Fruit fly (Drosophila melanogaster) whole organism, wandering third instar larva: ENCODE results near the gene Pdhb.

Experiments used
- Abd-B ChIP-seq: fragments of >200 bp; optimal IDR thresholded peaks from 2 replicates; lab custom pipeline; 2017; ENCODE audit warnings: missing biosample characterization, missing genetic modification characterization
- CG32264 ChIP-seq: fragments of 200-800 bp; sonication (Bioruptor generic); optimal IDR thresholded peaks from 2 replicates; lab custom pipeline; 2016; ENCODE audit warnings: missing biosample characterization, missing genetic modification characterization
- CG9705 ChIP-seq: fragments of 200-800 bp; sonication (Bioruptor generic); optimal IDR thresholded peaks from 2 replicates; lab custom pipeline; 2018; ENCODE audit warnings: missing biosample characterization, mild to moderate bottlenecking, missing genetic modification characterization
- CrebA ChIP-seq: fragments of 200-800 bp; sonication (Bioruptor generic); optimal IDR thresholded peaks from 2 replicates; lab custom pipeline; 2016; ENCODE audit warnings: missing biosample characterization, mild to moderate bottlenecking, missing genetic modification characterization, borderline replicate concordance
- Dfd ChIP-seq: fragments of >200 bp; optimal IDR thresholded peaks from 2 replicates; lab custom pipeline; 2017; ENCODE audit warnings: missing biosample characterization, missing genetic modification characterization
- Dif ChIP-seq: fragments of 200-275, 200-300 bp; sonication (Bioruptor generic); optimal IDR thresholded peaks from 2 replicates; lab custom pipeline; 2018; ENCODE audit warnings: missing biosample characterization, missing genetic modification characterization; ENCODE audit not compliant: partially characterized antibody
- GATAd ChIP-seq: sonication (Bioruptor generic); optimal IDR thresholded peaks from 2 replicates; lab custom pipeline; 2016; ENCODE audit warnings: missing biosample characterization, missing genetic modification characterization
- HLH106 ChIP-seq: fragments of 200-800 bp; optimal IDR thresholded peaks from 3 replicates; lab custom pipeline; 2019; ENCODE audit warnings: missing biosample characterization, mild to moderate bottlenecking, missing genetic modification characterization, moderate library complexity
- Hnf4 ChIP-seq: fragments of 200-800 bp; sonication (Bioruptor generic); optimal IDR thresholded peaks from 2 replicates; lab custom pipeline; 2016; ENCODE audit warnings: missing biosample characterization, mild to moderate bottlenecking, missing genetic modification characterization
- Hr78 ChIP-seq: fragments of >200 bp; optimal IDR thresholded peaks from 2 replicates; lab custom pipeline; 2017; ENCODE audit warnings: missing biosample characterization, missing genetic modification characterization
- Hr83 ChIP-seq: fragments of 200-300 bp; sonication (Bioruptor generic); optimal IDR thresholded peaks from 2 replicates; lab custom pipeline; 2016; ENCODE audit warnings: missing biosample characterization, mild to moderate bottlenecking, missing genetic modification characterization, moderate library complexity; ENCODE audit not compliant: poor library complexity, severe bottlenecking
- Jra ChIP-seq: sonication (Bioruptor generic); optimal IDR thresholded peaks from 2 replicates; lab custom pipeline; 2016; ENCODE audit warnings: missing biosample characterization, missing genetic modification characterization
- Mio ChIP-seq: sonication (Bioruptor generic); optimal IDR thresholded peaks from 2 replicates; lab custom pipeline; 2016; ENCODE audit warnings: missing biosample characterization, missing genetic modification characterization
- Myc ChIP-seq: fragments of >200 bp; optimal IDR thresholded peaks from 2 replicates; lab custom pipeline; 2017
- N ChIP-seq: fragments of >200 bp; optimal IDR thresholded peaks from 2 replicates; lab custom pipeline; 2018; ENCODE audit warnings: missing biosample characterization, missing external identifiers, missing genetic modification characterization
- OdsH ChIP-seq: fragments of 200-800 bp; sonication (Bioruptor generic); optimal IDR thresholded peaks from 2 replicates; lab custom pipeline; 2016; ENCODE audit warnings: missing biosample characterization, mild to moderate bottlenecking, missing genetic modification characterization
- Rel ChIP-seq, 2 experiments: fragments of 200-800 bp; sonication (Bioruptor generic) in 1 of 2; optimal IDR thresholded peaks; 2 replicates in 1 of 2; 3 replicates in 1 of 2; lab custom pipeline; 2016 to 2019; ENCODE audit warnings: mild to moderate bottlenecking in 2 of 2, missing biosample characterization in 2 of 2, missing genetic modification characterization in 2 of 2, moderate library complexity in 1 of 2
- Sp1 ChIP-seq: fragments of 200-800 bp; sonication (Bioruptor generic); optimal IDR thresholded peaks from 3 replicates; lab custom pipeline; 2019; ENCODE audit warnings: missing biosample characterization, mild to moderate bottlenecking, missing genetic modification characterization, moderate library complexity
- Vsx2 ChIP-seq: fragments of 200-300, 225-300 bp; sonication (Bioruptor generic); optimal IDR thresholded peaks from 2 replicates; lab custom pipeline; 2018; ENCODE audit warnings: missing biosample characterization, missing genetic modification characterization; ENCODE audit not compliant: partially characterized antibody
- br ChIP-seq: fragments of 200-800 bp; sonication (Bioruptor generic); optimal IDR thresholded peaks from 2 replicates; lab custom pipeline; 2016; ENCODE audit warnings: missing biosample characterization, missing genetic modification characterization
- brk ChIP-seq: fragments of 200-800 bp; sonication (Bioruptor generic); optimal IDR thresholded peaks from 2 replicates; lab custom pipeline; 2016; ENCODE audit warnings: missing biosample characterization, mild to moderate bottlenecking, missing genetic modification characterization
- dl ChIP-seq, 2 experiments: fragments of 175-275, 200-275 bp in 1 of 2; fragments of 200-275 bp in 1 of 2; sonication (Bioruptor generic); optimal IDR thresholded peaks; lab custom pipeline; 2018; ENCODE audit warnings: mild to moderate bottlenecking in 2 of 2, missing biosample characterization in 2 of 2, missing genetic modification characterization in 2 of 2, moderate library complexity in 2 of 2; ENCODE audit not compliant: partially characterized antibody in 2 of 2, insufficient read depth in 1 of 2
- dmrt93B ChIP-seq: fragments of 200-800 bp; sonication (Bioruptor generic); optimal IDR thresholded peaks from 2 replicates; lab custom pipeline; 2018; ENCODE audit warnings: missing biosample characterization, mild to moderate bottlenecking, missing genetic modification characterization
- dsf ChIP-seq: sonication (Bioruptor generic); optimal IDR thresholded peaks from 2 replicates; lab custom pipeline; 2016; ENCODE audit warnings: missing biosample characterization, missing genetic modification characterization, borderline replicate concordance
- ey ChIP-seq: fragments of 200-800 bp; sonication (Bioruptor generic); optimal IDR thresholded peaks from 2 replicates; lab custom pipeline; 2016; ENCODE audit warnings: missing biosample characterization, missing genetic modification characterization
- foxo ChIP-seq, 2 experiments: fragments of 200-800 bp; sonication (Bioruptor generic); optimal IDR thresholded peaks; 2 replicates in 1 of 2; 3 replicates in 1 of 2; lab custom pipeline; 2016 to 2017; ENCODE audit warnings: missing biosample characterization in 2 of 2, missing genetic modification characterization in 2 of 2
- fru ChIP-seq: fragments of 200-800 bp; sonication (Bioruptor generic); optimal IDR thresholded peaks from 3 replicates; lab custom pipeline; 2016; ENCODE audit warnings: missing biosample characterization, mild to moderate bottlenecking, missing genetic modification characterization
- h ChIP-seq: fragments of 200-800 bp; sonication (Bioruptor generic); optimal IDR thresholded peaks from 3 replicates; lab custom pipeline; 2016; ENCODE audit warnings: missing biosample characterization, mild to moderate bottlenecking, missing genetic modification characterization
- jim ChIP-seq: fragments of 175-275, 200-325 bp; sonication (Bioruptor generic); optimal IDR thresholded peaks from 2 replicates; lab custom pipeline; 2016; ENCODE audit warnings: missing biosample characterization, mild to moderate bottlenecking, missing genetic modification characterization
- lola ChIP-seq: fragments of >200 bp; optimal IDR thresholded peaks from 2 replicates; lab custom pipeline; 2017; ENCODE audit warnings: missing biosample characterization, missing genetic modification characterization
- pan ChIP-seq: fragments of >200 bp; optimal IDR thresholded peaks from 2 replicates; lab custom pipeline; 2017
- psq ChIP-seq: fragments of 200-800 bp; sonication (Bioruptor generic); optimal IDR thresholded peaks from 3 replicates; lab custom pipeline; 2017; ENCODE audit warnings: missing biosample characterization, mild to moderate bottlenecking, missing genetic modification characterization, moderate library complexity
- rgr ChIP-seq: fragments of 200-800 bp; sonication (Bioruptor generic); optimal IDR thresholded peaks from 3 replicates; lab custom pipeline; 2016; ENCODE audit warnings: missing biosample characterization, mild to moderate bottlenecking, missing genetic modification characterization
- sage ChIP-seq: fragments of 200-800 bp; sonication (Bioruptor generic); optimal IDR thresholded peaks from 2 replicates; lab custom pipeline; 2016; ENCODE audit warnings: missing biosample characterization, mild to moderate bottlenecking, missing genetic modification characterization
- sv ChIP-seq: fragments of 200-800 bp; sonication (Bioruptor generic); optimal IDR thresholded peaks from 3 replicates; lab custom pipeline; 2016; ENCODE audit warnings: missing biosample characterization, missing genetic modification characterization
- tai ChIP-seq: sonication (Bioruptor generic); optimal IDR thresholded peaks from 2 replicates; lab custom pipeline; 2016; ENCODE audit warnings: missing biosample characterization, missing genetic modification characterization
- usp ChIP-seq: fragments of >200 bp; optimal IDR thresholded peaks from 2 replicates; lab custom pipeline; 2017; ENCODE audit warnings: missing biosample characterization, missing genetic modification characterization
- woc ChIP-seq: sonication (Bioruptor generic); optimal IDR thresholded peaks from 2 replicates; lab custom pipeline; 2016; ENCODE audit warnings: missing biosample characterization, mild to moderate bottlenecking, missing genetic modification characterization

Gene Pdhb

DNA sequence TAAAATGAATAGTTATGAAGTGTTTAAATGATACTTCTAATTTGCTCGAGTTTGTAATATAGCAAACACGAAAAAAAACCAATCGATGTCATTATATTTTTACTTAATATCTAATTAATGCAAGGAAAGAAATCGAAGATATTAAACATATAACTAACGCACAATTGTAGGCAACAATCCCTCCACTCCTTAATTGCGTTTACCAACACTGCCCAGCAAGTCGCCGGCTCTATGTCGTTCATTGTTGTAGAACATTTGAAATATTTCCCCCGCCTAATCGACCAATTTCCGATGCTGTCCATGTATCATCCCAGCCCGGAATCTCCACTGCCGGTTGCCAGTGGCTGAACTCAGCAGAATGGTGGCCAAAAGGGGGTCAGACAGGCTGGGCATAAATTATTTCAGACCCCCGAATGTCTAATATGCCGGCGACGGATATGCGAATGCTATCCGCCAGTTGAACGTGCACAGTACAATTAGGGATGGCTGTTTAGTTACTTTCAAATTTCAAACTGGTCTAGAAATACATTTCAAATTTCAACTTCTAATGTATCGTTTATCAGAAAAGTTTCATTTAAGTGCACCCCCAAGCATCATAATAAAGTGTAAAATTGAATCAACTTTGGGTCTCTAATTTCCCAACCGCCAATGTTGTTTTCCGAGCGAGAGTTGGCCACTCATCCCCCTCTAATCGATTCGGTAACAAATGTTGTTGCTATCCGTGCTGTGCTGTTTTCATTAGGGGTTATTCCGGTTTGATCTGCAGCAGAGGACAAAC, 44.3 kb upstream of the Pdhb start:
- no peak for TF ChIP-seq dmrt93B (GFP tag; lab: Kevin White, UChicago)
- TF ChIP-seq woc (GFP tag; lab: Kevin White, UChicago), result peak; percentile 25
- peak; percentile 14 for TF ChIP-seq Hnf4
- no peak for TF ChIP-seq Abd-B (GFP tag; lab: Kevin White, UChicago)
- peak in 1 of 2 experiments; percentile 63 for TF ChIP-seq foxo (GFP tag; optimal IDR thresholded peaks at IDR 0.05; lab: Kevin White, UChicago)
- TF ChIP-seq sv (GFP tag; lab: Kevin White, UChicago), result no peak
- no peak for TF ChIP-seq Hr78 (GFP tag; lab: Kevin White, UChicago)
- TF ChIP-seq Rel (GFP tag; optimal IDR thresholded peaks at IDR 0.05; lab: Kevin White, UChicago), result peak; percentile 4
- no peak for TF ChIP-seq Rel (tag; optimal IDR thresholded peaks at IDR 0.05; lab: Kevin White, UChicago)
- TF ChIP-seq lola (GFP tag; lab: Kevin White, UChicago), result no peak
- TF ChIP-seq Dif (GFP tag; lab: Kevin White, UChicago), result no peak
- no peak for TF ChIP-seq CrebA (GFP tag; lab: Kevin White, UChicago)
- TF ChIP-seq br, result peak; percentile 1
- no peak for TF ChIP-seq GATAd (GFP tag; lab: Kevin White, UChicago)
- peak; percentile 32 for TF ChIP-seq Sp1 (GFP tag; lab: Kevin White, UChicago)
- no peak for TF ChIP-seq Hr83
- TF ChIP-seq tai, result no peak
- peak; percentile 54 for TF ChIP-seq HLH106 (tag; lab: Kevin White, UChicago)
- TF ChIP-seq rgr (GFP tag; lab: Kevin White, UChicago), result peak; percentile 20
- peak; percentile 42 for TF ChIP-seq fru (GFP tag; lab: Kevin White, UChicago)
- peak; percentile 68 for TF ChIP-seq ey
- TF ChIP-seq Dfd, result no peak
- TF ChIP-seq OdsH (GFP tag; lab: Kevin White, UChicago), result peak; percentile 30
- TF ChIP-seq Mio (GFP tag; lab: Kevin White, UChicago), result no peak
- no peak for TF ChIP-seq dsf (GFP tag; lab: Kevin White, UChicago)
- no peak for TF ChIP-seq pan
- TF ChIP-seq usp (GFP tag; lab: Kevin White, UChicago), result no peak
- no peak for TF ChIP-seq brk (GFP tag; lab: Kevin White, UChicago)
- TF ChIP-seq Vsx2 (GFP tag; lab: Kevin White, UChicago), result no peak
- TF ChIP-seq h, result peak; percentile 55
- no peak for TF ChIP-seq CG32264 (GFP tag; lab: Kevin White, UChicago)
- no peak for TF ChIP-seq Jra (GFP tag; lab: Kevin White, UChicago)
- TF ChIP-seq Myc (lab: Kevin White, UChicago), result no peak
- TF ChIP-seq jim (GFP tag; lab: Kevin White, UChicago), result no peak
- TF ChIP-seq N (GFP tag; lab: Kevin White, UChicago), result no peak
- TF ChIP-seq CG9705, result no peak
- no peak for TF ChIP-seq psq (GFP tag; lab: Kevin White, UChicago)
- no peak for TF ChIP-seq sage (GFP tag; lab: Kevin White, UChicago)
- no peak for TF ChIP-seq dl (GFP tag; optimal IDR thresholded peaks at IDR 0.05; lab: Kevin White, UChicago; ENCODE audit: insufficient read depth in 1 of 2, partially characterized antibody in 2 of 2)

DNA sequence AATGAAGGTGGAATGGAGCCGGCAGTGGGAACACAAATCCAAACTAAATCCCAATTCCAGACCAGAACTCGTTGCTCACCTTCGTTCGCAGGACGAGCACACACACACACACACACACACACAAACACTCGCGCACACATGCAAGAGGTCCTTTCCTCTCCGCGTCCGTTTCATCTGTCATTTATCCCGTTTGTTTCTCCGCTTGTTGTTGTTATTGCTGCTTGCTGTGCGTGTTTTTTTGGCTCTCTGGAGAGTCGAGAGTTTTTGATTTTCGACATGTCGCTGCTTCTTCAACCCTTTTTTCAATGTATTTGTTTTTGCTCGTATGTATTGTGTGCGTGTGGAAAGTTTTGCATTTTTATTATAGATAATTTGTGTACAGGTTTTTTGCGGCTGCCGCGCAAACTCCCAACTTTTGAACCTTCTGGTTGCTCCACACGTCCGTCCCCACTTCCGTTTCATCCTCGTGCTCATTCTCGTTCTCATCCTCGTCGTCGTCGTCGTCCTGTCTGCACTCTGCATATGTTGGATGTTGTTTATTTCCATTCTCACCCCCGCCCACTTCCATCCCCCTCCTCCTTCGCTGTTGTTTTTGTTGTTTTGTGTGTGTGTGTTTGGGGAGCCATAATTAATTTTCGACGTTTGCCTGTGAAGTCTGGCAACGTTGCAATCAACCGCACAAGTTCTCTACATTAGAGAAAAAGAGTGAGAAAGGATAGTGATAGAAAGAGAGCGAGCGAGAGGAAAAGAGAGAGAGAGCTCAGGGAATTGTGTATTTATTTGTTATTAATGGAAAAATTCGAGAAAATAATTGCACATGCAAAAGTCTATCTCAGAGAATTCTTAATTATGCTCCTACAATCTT, 43.4 kb upstream of the Pdhb start:
- no peak for TF ChIP-seq h
- TF ChIP-seq N (GFP tag; lab: Kevin White, UChicago), result no peak
- TF ChIP-seq psq (GFP tag; lab: Kevin White, UChicago), result peak; percentile 60
- peak; percentile 2 for TF ChIP-seq fru (GFP tag; lab: Kevin White, UChicago)
- TF ChIP-seq dl (GFP tag; optimal IDR thresholded peaks at IDR 0.05; lab: Kevin White, UChicago; ENCODE audit: insufficient read depth in 1 of 2, partially characterized antibody in 2 of 2), result no peak
- no peak for TF ChIP-seq Mio (GFP tag; lab: Kevin White, UChicago)
- TF ChIP-seq jim (GFP tag; lab: Kevin White, UChicago), result no peak
- no peak for TF ChIP-seq CrebA (GFP tag; lab: Kevin White, UChicago)
- TF ChIP-seq sv (GFP tag; lab: Kevin White, UChicago), result no peak
- TF ChIP-seq GATAd (GFP tag; lab: Kevin White, UChicago), result no peak
- no peak for TF ChIP-seq CG9705
- TF ChIP-seq Hnf4, result no peak
- no peak for TF ChIP-seq pan
- no peak for TF ChIP-seq tai
- no peak for TF ChIP-seq Hr78 (GFP tag; lab: Kevin White, UChicago)
- no peak for TF ChIP-seq Dif (GFP tag; lab: Kevin White, UChicago)
- TF ChIP-seq, all 38 proteins: peak for 2
